Worm (Caenorhabditis elegans) whole organism, L4 larva: ENCODE measurements around the gene T26C11.8.

Experiments used
- F10B5.3 ChIP-seq: sonication (generic microtip); optimal IDR thresholded peaks from 2 replicates; lab custom pipeline; 2016; ENCODE audit warnings: mild to moderate bottlenecking, missing genetic modification characterization, missing compliant biosample characterization
- F37D6.2 ChIP-seq: sonication (generic microtip); optimal IDR thresholded peaks from 2 replicates; lab custom pipeline; 2016; ENCODE audit warnings: mild to moderate bottlenecking, missing genetic modification characterization, missing compliant biosample characterization
- R02D3.7 ChIP-seq: fragments of 150-350 bp; sonication (generic microtip); optimal IDR thresholded peaks from 3 replicates; lab custom pipeline; 2014; ENCODE audit warnings: missing biosample characterization, missing genetic modification characterization
- aly-2 ChIP-seq: sonication (generic microtip); optimal IDR thresholded peaks from 2 replicates; lab custom pipeline; 2018; ENCODE audit warnings: missing biosample characterization, missing genetic modification characterization
- ama-1 ChIP-seq: fragments of 150-350 bp; optimal IDR thresholded peaks from 2 replicates; lab custom pipeline; 2014; ENCODE audit warnings: inconsistent platforms, mixed read lengths
- attf-4 ChIP-seq: sonication (generic microtip); optimal IDR thresholded peaks from 3 replicates; lab custom pipeline; 2017; ENCODE audit warnings: missing biosample characterization, missing genetic modification characterization
- ceh-28 ChIP-seq: fragments of 150-350 bp; optimal IDR thresholded peaks from 2 replicates; lab custom pipeline; 2014; ENCODE audit warnings: missing biosample characterization, missing genetic modification reagents, missing genetic modification characterization
- ceh-32 ChIP-seq: sonication (generic microtip); optimal IDR thresholded peaks from 2 replicates; lab custom pipeline; 2016; ENCODE audit warnings: mild to moderate bottlenecking, missing genetic modification characterization, missing compliant biosample characterization; ENCODE audit not compliant: poor library complexity
- ceh-62 ChIP-seq: sonication (generic microtip); optimal IDR thresholded peaks from 2 replicates; lab custom pipeline; 2017; ENCODE audit warnings: missing biosample characterization, missing genetic modification characterization
- daf-16 ChIP-seq, 3 experiments: sonication (generic microtip); optimal IDR thresholded peaks; 2 replicates each; lab custom pipeline; 2016 to 2017; ENCODE audit warnings: missing genetic modification characterization in 3 of 3, missing genetic modification reagents in 3 of 3, mild to moderate bottlenecking in 2 of 3, missing compliant biosample characterization in 2 of 3, missing biosample characterization in 1 of 3, moderate library complexity in 1 of 3
- daf-19 ChIP-seq: fragments of 200-800 bp; sonication (Bioruptor generic); conservative IDR thresholded peaks from 2 replicates; pipeline ENCODE4 v1.3.6; 2022; ENCODE audit warnings: missing genetic modification characterization, missing compliant biosample characterization
- dmd-6 ChIP-seq: fragments of 200-800 bp; sonication (Bioruptor generic); IDR thresholded peaks from 2 replicates; pipeline ENCODE4 v1.3.6; 2022; ENCODE audit warnings: missing genetic modification reagents, missing genetic modification characterization, missing compliant biosample characterization
- dpl-1 ChIP-seq: fragments of 150-350 bp; optimal IDR thresholded peaks from 2 replicates; lab custom pipeline; 2014; ENCODE audit warnings: missing biosample characterization, missing genetic modification reagents, missing genetic modification characterization
- egl-43 ChIP-seq: fragments of 200-800 bp; sonication (Bioruptor generic); IDR thresholded peaks from 2 replicates; pipeline ENCODE4 v1.3.6; 2022; ENCODE audit warnings: missing genetic modification reagents, missing genetic modification characterization, missing compliant biosample characterization
- fkh-10 ChIP-seq: fragments of 150-350 bp; optimal IDR thresholded peaks from 2 replicates; lab custom pipeline; 2014; ENCODE audit warnings: missing biosample characterization, missing genetic modification reagents, missing genetic modification characterization
- hif-1 ChIP-seq, 2 experiments: sonication (generic microtip); optimal IDR thresholded peaks; 2 replicates each; lab custom pipeline; 2016 to 2017; ENCODE audit warnings: missing compliant biosample characterization in 2 of 2, missing genetic modification characterization in 2 of 2, missing genetic modification reagents in 2 of 2, missing genotype in 2 of 2, mild to moderate bottlenecking in 1 of 2
- hlh-11 ChIP-seq: fragments of 200-800 bp; sonication (Bioruptor generic); optimal IDR thresholded peaks from 2 replicates; lab custom pipeline; 2018; ENCODE audit warnings: mild to moderate bottlenecking, missing genetic modification characterization, missing compliant biosample characterization
- lin-38 ChIP-seq: fragments of 200-800 bp; sonication (Bioruptor generic); IDR thresholded peaks from 2 replicates; pipeline ENCODE4 v1.3.6; 2022; ENCODE audit warnings: missing genetic modification reagents, missing genetic modification characterization, missing compliant biosample characterization
- lir-3 ChIP-seq: sonication (generic microtip); optimal IDR thresholded peaks from 2 replicates; lab custom pipeline; 2016; ENCODE audit warnings: mild to moderate bottlenecking, missing genetic modification characterization, missing compliant biosample characterization
- madf-5 ChIP-seq, 2 experiments: fragments of 200-800 bp; sonication (Bioruptor generic); IDR thresholded peaks; 2 replicates each; pipeline ENCODE4 v1.3.6; 2022; ENCODE audit warnings: missing compliant biosample characterization in 2 of 2, missing genetic modification characterization in 2 of 2
- mdl-1 ChIP-seq, 2 experiments: fragments of 150-350 bp in 1 of 2; sonication (generic microtip) in 1 of 2; optimal IDR thresholded peaks; 2 replicates each; lab custom pipeline; 2014 to 2017; ENCODE audit warnings: missing biosample characterization in 2 of 2, missing genetic modification characterization in 2 of 2
- mdt-29 ChIP-seq: fragments of 200-800 bp; sonication (Bioruptor generic); IDR thresholded peaks from 2 replicates; pipeline ENCODE4 v1.3.6; 2022; ENCODE audit warnings: missing genetic modification reagents, missing genetic modification characterization, missing compliant biosample characterization
- mes-2 ChIP-seq: sonication (generic microtip); optimal IDR thresholded peaks from 2 replicates; lab custom pipeline; 2016; ENCODE audit warnings: missing genotype, mild to moderate bottlenecking, missing genetic modification characterization, missing compliant biosample characterization; ENCODE audit not compliant: poor library complexity, severe bottlenecking
- mxl-2 ChIP-seq: fragments of 200-800 bp; sonication (Bioruptor generic); conservative IDR thresholded peaks from 2 replicates; pipeline ENCODE4 v1.3.6; 2022; ENCODE audit warnings: missing genetic modification reagents, missing genetic modification characterization, missing compliant biosample characterization
- nhr-102 ChIP-seq: sonication (generic microtip); optimal IDR thresholded peaks from 2 replicates; lab custom pipeline; 2016; ENCODE audit warnings: mild to moderate bottlenecking, missing genetic modification characterization, moderate library complexity, missing compliant biosample characterization
- nhr-11 ChIP-seq: fragments of 150-350 bp; optimal IDR thresholded peaks from 2 replicates; lab custom pipeline; 2014; ENCODE audit warnings: missing biosample characterization, missing genetic modification characterization
- nhr-28 ChIP-seq: fragments of 150-350 bp; optimal IDR thresholded peaks from 2 replicates; lab custom pipeline; 2014; ENCODE audit warnings: missing biosample characterization, missing genetic modification characterization
- nhr-41 ChIP-seq: fragments of 200-800 bp; sonication (Bioruptor generic); IDR thresholded peaks from 2 replicates; pipeline ENCODE4 v1.3.6; 2022; ENCODE audit warnings: missing genetic modification reagents, missing genetic modification characterization, missing compliant biosample characterization
- nhr-42 ChIP-seq: fragments of 200-800 bp; sonication (Bioruptor generic); IDR thresholded peaks from 2 replicates; pipeline ENCODE4 v1.3.6; 2022; ENCODE audit warnings: missing genetic modification characterization, missing compliant biosample characterization
- nhr-48 ChIP-seq: sonication (generic microtip); optimal IDR thresholded peaks from 2 replicates; lab custom pipeline; 2016; ENCODE audit warnings: mild to moderate bottlenecking, missing genetic modification characterization, missing compliant biosample characterization
- nhr-6 ChIP-seq: fragments of 150-350 bp; optimal IDR thresholded peaks from 2 replicates; lab custom pipeline; 2014; ENCODE audit warnings: missing biosample characterization, missing genetic modification characterization
- nhr-76 ChIP-seq: fragments of 150-350 bp; optimal IDR thresholded peaks from 2 replicates; lab custom pipeline; 2014; ENCODE audit warnings: missing biosample characterization, missing genetic modification characterization
- pha-4 ChIP-seq, 2 experiments: fragments of 150-350 bp in 1 of 2; fragments of 200-800 bp in 1 of 2; sonication (Bioruptor generic) in 1 of 2; IDR thresholded peaks in 1 of 2; optimal IDR thresholded peaks in 1 of 2; 2 replicates each; pipeline versions ENCODE4 v1.3.6 to Lab custom; 2014 to 2022; ENCODE audit warnings: missing genetic modification characterization in 2 of 2, missing genetic modification reagents in 2 of 2, missing biosample characterization in 1 of 2, missing compliant biosample characterization in 1 of 2
- php-3 ChIP-seq: fragments of 200-800 bp; sonication (Bioruptor generic); IDR thresholded peaks from 2 replicates; pipeline ENCODE4 v1.3.6; 2022; ENCODE audit warnings: missing genetic modification reagents, missing genetic modification characterization, missing compliant biosample characterization
- pqm-1 ChIP-seq: sonication (generic microtip); optimal IDR thresholded peaks from 2 replicates; lab custom pipeline; 2017; ENCODE audit warnings: missing biosample characterization, missing genetic modification characterization
- saeg-2 ChIP-seq: fragments of 200-800 bp; sonication (Bioruptor generic); IDR thresholded peaks from 2 replicates; pipeline ENCODE4 v1.3.6; 2022; ENCODE audit warnings: missing genetic modification reagents, missing genetic modification characterization, missing compliant biosample characterization
- set-16 ChIP-seq: fragments of 200-800 bp; sonication (Bioruptor generic); IDR thresholded peaks from 2 replicates; pipeline ENCODE4 v1.3.6; 2022; ENCODE audit warnings: missing genetic modification reagents, missing genetic modification characterization, missing compliant biosample characterization
- skn-1 ChIP-seq: fragments of 150-350 bp; optimal IDR thresholded peaks from 2 replicates; lab custom pipeline; 2014; ENCODE audit warnings: missing biosample characterization, missing genetic modification characterization
- snpc-4 ChIP-seq: fragments of 150-350 bp; optimal IDR thresholded peaks from 2 replicates; lab custom pipeline; 2014; ENCODE audit warnings: missing biosample characterization, missing genetic modification characterization
- spr-1 ChIP-seq: sonication (generic microtip); optimal IDR thresholded peaks from 2 replicates; lab custom pipeline; 2016; ENCODE audit warnings: mild to moderate bottlenecking, missing genetic modification characterization, missing compliant biosample characterization
- tra-1 ChIP-seq: fragments of 200-800 bp; sonication (Bioruptor generic); IDR thresholded peaks from 2 replicates; pipeline ENCODE4 v1.3.6; 2022; ENCODE audit warnings: missing genetic modification reagents, missing genetic modification characterization, missing compliant biosample characterization
- unc-62 ChIP-seq, 3 experiments: fragments of 150-350 bp in 1 of 3; sonication (generic microtip); optimal IDR thresholded peaks in 2 of 3; peaks in 1 of 3; 1 replicate in 1 of 3; 2 replicates in 2 of 3; lab custom pipeline; 2014 to 2017; ENCODE audit warnings: missing biosample characterization in 3 of 3, missing genetic modification characterization in 3 of 3, missing genetic modification reagents in 3 of 3, missing genotype in 1 of 3
- zfp-2 ChIP-seq: sonication (generic microtip); optimal IDR thresholded peaks from 2 replicates; lab custom pipeline; 2016; ENCODE audit warnings: mild to moderate bottlenecking, missing genetic modification characterization, missing compliant biosample characterization
- ztf-7 ChIP-seq: fragments of 150-350 bp; optimal IDR thresholded peaks from 2 replicates; lab custom pipeline; 2014; ENCODE audit warnings: missing biosample characterization, missing genetic modification characterization

Gene T26C11.8

ce11 chrX:1845493-1845892 is 15.0 kb upstream of the T26C11.8 start, which contains the start of gene T26C11.4 (continued):
- TF ChIP-seq nhr-41 (GFP tag; lab: Robert Waterston, UW) (no peak), nhr-48 (tag; lab: Kevin White, UChicago) (no peak), nhr-11 (tag; lab: Kevin White, UChicago) (no peak), nhr-28 (tag; lab: Kevin White, UChicago) (no peak), R02D3.7 (tag; lab: Kevin White, UChicago) (no peak), ztf-7 (tag; lab: Kevin White, UChicago) (no peak), mes-2 (tag; lab: Kevin White, UChicago) (peak; percentile 59), nhr-42 (GFP tag; lab: Robert Waterston, UW) (no peak), ceh-62 (tag; lab: Kevin White, UChicago) (no peak), hif-1 (tag; optimal IDR thresholded peaks at IDR 0.05; lab: Kevin White, UChicago) (no peak), hlh-11 (tag; lab: Kevin White, UChicago) (peak; percentile 11), madf-5 (GFP tag; IDR thresholded peaks at IDR 0.05; lab: Robert Waterston, UW) (no peak), skn-1 (tag; lab: Kevin White, UChicago) (no peak), F37D6.2 (tag; lab: Kevin White, UChicago) (no peak), ama-1 (lab: Kevin White, UChicago) (no peak), lin-38 (no peak)

ce11 chrX:1847685-1848084 is 12.8 kb upstream of the T26C11.8 start:
- TF ChIP-seq unc-62 (GFP tag; optimal IDR thresholded peaks at IDR 0.05 in 1 of 2; lab: Kevin White, UChicago) (peak in 1 of 2 experiments; percentile 98), unc-62 (tag; optimal IDR thresholded peaks at IDR 0.05; lab: Kevin White, UChicago) (no peak), nhr-6 (tag; lab: Kevin White, UChicago) (no peak)
- TF ChIP-seq, all 104 proteins: peak for 1

DNA sequence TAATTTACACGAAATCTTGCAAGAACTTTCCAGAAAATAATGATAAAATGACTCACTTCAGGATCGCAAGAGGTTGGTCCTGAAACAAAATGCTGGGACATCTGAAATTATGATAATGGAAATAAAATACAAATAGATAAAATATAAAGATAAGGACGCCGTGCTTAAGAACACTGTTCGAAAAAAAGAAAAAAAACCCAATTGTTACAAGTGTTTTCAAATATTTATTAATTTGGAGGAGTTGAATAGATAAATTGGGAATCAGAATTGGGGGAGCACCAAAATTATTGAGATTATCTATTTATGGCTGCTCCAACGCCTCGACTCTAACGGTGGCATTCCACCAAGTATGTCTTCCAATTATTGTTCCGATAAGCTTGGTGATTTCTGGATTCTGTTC is 11.9 kb upstream of the T26C11.8 start, which contains the start of gene ceh-41:
Gene ceh-41, minus strand, starts transcription at position 101 of the 400 bp plus-strand sequence.
- TF ChIP-seq saeg-2 (GFP tag; lab: Robert Waterston, UW) (no peak), spr-1 (tag; lab: Kevin White, UChicago) (no peak), ama-1 (lab: Kevin White, UChicago) (no peak), F37D6.2 (tag; lab: Kevin White, UChicago) (no peak), lir-3 (no peak), nhr-76 (tag; lab: Kevin White, UChicago) (no peak), F10B5.3 (tag; lab: Kevin White, UChicago) (no peak), aly-2 (tag; lab: Kevin White, UChicago) (no peak), snpc-4 (tag; lab: Kevin White, UChicago) (no peak), ceh-32 (tag; lab: Kevin White, UChicago) (no peak), php-3 (no peak), mdt-29 (GFP tag; lab: Robert Waterston, UW) (no peak), daf-16 (GFP tag; optimal IDR thresholded peaks at IDR 0.05; lab: Kevin White, UChicago) (no peak), daf-16 (tag; optimal IDR thresholded peaks at IDR 0.05; lab: Kevin White, UChicago) (no peak), nhr-28 (tag; lab: Kevin White, UChicago) (no peak), mdl-1 (tag; optimal IDR thresholded peaks at IDR 0.05; lab: Kevin White, UChicago) (no peak), nhr-102 (no peak), dmd-6 (GFP tag; lab: Robert Waterston, UW) (no peak), nhr-42 (GFP tag; lab: Robert Waterston, UW) (no peak)
- TF ChIP-seq, all 104 proteins: peak for 0

ce11 chrX:1850525-1850924 is 10.0 kb upstream of the T26C11.8 start:
- TF ChIP-seq fkh-10 (GFP tag; lab: Kevin White, UChicago) (no peak), spr-1 (tag; lab: Kevin White, UChicago) (no peak), mxl-2 (no peak), attf-4 (tag; lab: Kevin White, UChicago) (no peak), nhr-102 (no peak), pqm-1 (tag; lab: Kevin White, UChicago) (no peak), daf-19 (GFP tag; lab: Robert Waterston, UW) (no peak), lir-3 (no peak), set-16 (peak; percentile 63), egl-43 (GFP tag; lab: Robert Waterston, UW) (0 out of 2 replicates have a peak, but pooled peaks have one; percentile 5), ceh-62 (tag; lab: Kevin White, UChicago) (no peak), ceh-28 (no peak), nhr-28 (tag; lab: Kevin White, UChicago) (no peak), pha-4 (GFP tag; IDR thresholded peaks at IDR 0.05; lab: Robert Waterston, UW) (no peak), pha-4 (tag; optimal IDR thresholded peaks at IDR 0.05; lab: Kevin White, UChicago) (no peak), nhr-41 (GFP tag; lab: Robert Waterston, UW) (0 out of 2 replicates have a peak, but pooled peaks have one; percentile 8), zfp-2 (tag; lab: Kevin White, UChicago) (no peak), dpl-1 (GFP tag; lab: Kevin White, UChicago) (no peak), tra-1 (GFP tag; lab: Robert Waterston, UW) (no peak)
